Worm (Caenorhabditis elegans): ENCODE data around the gene str-205.

- TF ChIP-seq egl-27 (tag; optimal IDR thresholded peaks at IDR 0.05) (no peak), elt-2 (tag; optimal IDR thresholded peaks at IDR 0.05) (no peak), ama-1 (optimal IDR thresholded peaks at IDR 0.05) (no peak)
Measured at ce11 chrV:4918664-4919257, 11.0 kb downstream of the str-205 start, which contains the start of gene C02E7.6.

Measured in whole organism, L3 larva.